Worm (Caenorhabditis elegans) whole organism, L4/young adult: ENCODE results near the gene tag-325.

Source experiments
- W03F9.2 ChIP-seq: fragments of 150-350 bp; optimal IDR thresholded peaks from 2 replicates; lab custom pipeline; 2014; ENCODE audit warnings: missing biosample characterization, missing genetic modification characterization
- dao-5 ChIP-seq: sonication (generic microtip); optimal IDR thresholded peaks from 2 replicates; lab custom pipeline; 2016; ENCODE audit warnings: missing genotype, missing genetic modification characterization, moderate library complexity, missing compliant biosample characterization
- him-1 ChIP-seq: sonication (generic microtip); optimal IDR thresholded peaks from 2 replicates; lab custom pipeline; 2016; ENCODE audit warnings: missing genotype, missing genetic modification reagents, missing genetic modification characterization, missing compliant biosample characterization

- TF ChIP-seq W03F9.2 (no peak), him-1 (tag; lab: Kevin White, UChicago) (no peak), dao-5 (tag; lab: Kevin White, UChicago) (no peak)
These were observed 23.2 kb downstream of the tag-325 start, which contains the start of gene F26A1.7 for ce11 chrIII:4819843-4820242.
